Worm (Caenorhabditis elegans): Measurements from ENCODE around the gene cal-4.

DNA sequence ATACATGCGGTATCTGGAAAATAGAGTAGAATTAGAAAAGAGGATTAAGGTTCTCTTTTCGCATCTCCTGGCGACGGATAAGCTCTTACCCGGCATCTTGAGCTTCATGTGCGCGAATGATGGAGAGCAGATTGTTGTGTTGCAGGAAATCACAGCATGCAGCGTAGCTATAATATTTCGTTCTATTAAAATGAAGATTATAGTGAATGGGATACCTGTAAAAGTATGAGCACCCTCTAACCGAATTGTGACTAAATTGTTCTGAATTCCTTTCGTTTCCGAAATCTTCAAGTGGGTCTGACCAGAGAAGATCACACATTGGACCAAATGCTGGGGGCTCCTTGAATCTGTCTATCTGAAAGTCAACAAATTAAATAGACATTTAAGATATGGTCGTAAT is 22.8 kb upstream of the cal-4 start:
- TF ChIP-seq unc-120 (tag; optimal IDR thresholded peaks at IDR 0.05; ENCODE audit: poor library complexity, severe bottlenecking) = no peak
- TF ChIP-seq unc-62 (GFP tag; optimal IDR thresholded peaks at IDR 0.05) = no peak
- TF ChIP-seq nhr-28 (tag; optimal IDR thresholded peaks at IDR 0.05) = no peak
- no peak for TF ChIP-seq ztf-11 (tag; optimal IDR thresholded peaks at IDR 0.05)
- no peak for TF ChIP-seq ces-1 (GFP tag; optimal IDR thresholded peaks at IDR 0.05)
- TF ChIP-seq cnd-1 (tag; optimal IDR thresholded peaks at IDR 0.05) = no peak
- TF ChIP-seq nhr-12 (tag; optimal IDR thresholded peaks at IDR 0.05) = no peak
- no peak for TF ChIP-seq mab-5 (tag; optimal IDR thresholded peaks at IDR 0.05)
- no peak for TF ChIP-seq lin-13 (tag; optimal IDR thresholded peaks at IDR 0.05)
- no peak for TF ChIP-seq pha-4 (tag; optimal IDR thresholded peaks at IDR 0.05)
- no peak for TF ChIP-seq ham-2 (GFP tag; optimal IDR thresholded peaks at IDR 0.05)
- no peak for TF ChIP-seq sem-2 (GFP tag; optimal IDR thresholded peaks at IDR 0.05)
- no peak for TF ChIP-seq nhr-2 (tag; optimal IDR thresholded peaks at IDR 0.05)
- no peak for TF ChIP-seq snpc-4 (tag; optimal IDR thresholded peaks at IDR 0.05)

All from whole organism, mixed stage, embryonic.